Worm (Caenorhabditis elegans): ENCODE data around the gene C02B8.7.

Gene C02B8.7

DNA sequence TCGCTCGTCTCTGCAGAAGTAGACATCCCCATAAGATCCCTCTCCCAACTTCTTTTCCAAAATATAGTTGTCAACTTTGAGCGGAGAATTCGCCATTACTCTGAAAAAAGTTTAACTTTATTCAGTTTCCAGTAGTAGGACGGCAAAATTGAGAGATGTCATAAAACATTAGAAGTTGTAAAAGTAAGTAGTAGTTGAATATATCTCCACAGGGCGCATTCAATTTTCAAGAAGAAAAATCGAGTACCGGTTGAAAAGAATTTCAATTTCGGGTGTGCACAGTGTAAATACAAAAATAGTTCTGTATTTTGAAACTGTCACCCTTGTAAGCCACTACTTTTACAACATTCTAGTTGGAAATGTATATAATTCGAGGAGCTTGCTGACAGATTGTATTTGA, 12.9 kb upstream of the C02B8.7 start, which contains the start of gene F22F1.2:
F22F1.2 (minus strand) TSS at position 101 of the 400 bp plus-strand sequence.
- TF ChIP-seq hnd-1 (tag; optimal IDR thresholded peaks at IDR 0.05) (no peak), scrt-1 (GFP tag; IDR thresholded peaks at IDR 0.05) (no peak), ets-7 (tag; optimal IDR thresholded peaks at IDR 0.05) (no peak), hmg-4 (GFP tag; optimal IDR thresholded peaks at IDR 0.05) (no peak), ceh-13 (GFP tag; optimal IDR thresholded peaks at IDR 0.05) (no peak), tbx-37 (GFP tag; conservative IDR thresholded peaks at IDR 0.05) (no peak), pes-1 (GFP tag; IDR thresholded peaks at IDR 0.05) (no peak), F13C5.2 (tag; optimal IDR thresholded peaks at IDR 0.05) (no peak), sea-1 (GFP tag; conservative IDR thresholded peaks at IDR 0.05) (no peak), tbx-11 (GFP tag; IDR thresholded peaks at IDR 0.05) (no peak), flt-1 (GFP tag; IDR thresholded peaks at IDR 0.05) (no peak), aly-1 (tag; optimal IDR thresholded peaks at IDR 0.05) (no peak), B0310.2 (tag; optimal IDR thresholded peaks at IDR 0.05) (no peak), hmbx-1 (tag; optimal IDR thresholded peaks at IDR 0.05) (no peak), ama-1 (optimal IDR thresholded peaks at IDR 0.05) (no peak), tra-4 (tag; optimal IDR thresholded peaks at IDR 0.05) (no peak), ceh-36 (tag; optimal IDR thresholded peaks at IDR 0.05) (no peak)

DNA sequence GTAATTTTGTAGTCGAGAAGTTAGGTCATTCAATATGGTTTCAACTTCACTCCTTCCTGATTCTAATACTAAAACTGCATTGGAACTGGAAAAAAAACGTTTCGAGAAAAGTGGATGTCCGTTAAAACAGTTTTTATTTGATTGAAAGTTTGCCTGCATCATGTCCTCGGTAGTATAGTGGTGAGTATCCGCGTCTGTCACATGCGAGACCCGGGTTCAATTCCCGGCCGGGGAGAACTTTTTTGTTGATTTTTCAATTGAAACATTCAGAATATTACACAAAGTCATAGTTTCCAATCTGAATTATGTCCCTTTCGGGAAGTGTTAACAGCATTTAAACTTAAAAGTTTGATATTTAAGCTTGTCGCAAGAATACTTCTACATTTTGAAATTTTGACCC, 11.3 kb upstream of the C02B8.7 start:
- TF ChIP-seq hmg-4 (GFP tag; optimal IDR thresholded peaks at IDR 0.05) (no peak), tbx-37 (GFP tag; conservative IDR thresholded peaks at IDR 0.05) (no peak), ets-7 (tag; optimal IDR thresholded peaks at IDR 0.05) (no peak), ceh-13 (GFP tag; optimal IDR thresholded peaks at IDR 0.05) (no peak), F13C5.2 (tag; optimal IDR thresholded peaks at IDR 0.05) (no peak)

- TF ChIP-seq ama-1 (optimal IDR thresholded peaks at IDR 0.05) (no peak), aly-1 (tag; optimal IDR thresholded peaks at IDR 0.05) (no peak), hmg-4 (GFP tag; optimal IDR thresholded peaks at IDR 0.05) (no peak), pes-1 (GFP tag; IDR thresholded peaks at IDR 0.05) (no peak), ets-7 (tag; optimal IDR thresholded peaks at IDR 0.05) (no peak), hmbx-1 (tag; optimal IDR thresholded peaks at IDR 0.05) (no peak), tra-4 (tag; optimal IDR thresholded peaks at IDR 0.05) (no peak)
Measured at ce11 chrX:8147398-8147797, 9.7 kb upstream of the C02B8.7 start, which contains the start of gene C02B8.1. TSS of gene C02B8.1 (plus strand) at chrX:8147698.

DNA sequence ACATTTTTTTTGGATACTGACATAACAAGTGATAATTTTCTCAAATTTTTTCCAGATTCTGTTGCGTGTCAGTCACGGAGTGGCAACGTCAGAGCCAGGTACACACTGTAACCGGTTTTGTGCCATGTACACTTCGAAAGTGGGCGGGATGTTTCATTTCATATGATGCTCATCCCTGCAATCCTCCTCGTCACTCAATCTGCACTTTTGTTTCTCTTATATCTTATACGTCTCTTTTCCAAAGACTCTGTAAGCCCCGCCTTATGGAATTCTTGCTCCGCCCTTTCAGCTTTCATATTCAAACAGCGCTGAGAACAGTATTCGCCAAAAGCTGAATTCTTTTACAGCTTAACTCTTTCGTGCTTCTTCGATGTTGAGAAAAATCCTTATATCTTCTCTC, 1.5 kb upstream of the C02B8.7 start, which contains the start of gene C02B8.3:
C02B8.3 (plus strand) TSS at position 301 of the 400 bp plus-strand sequence.
- TF ChIP-seq hnd-1 (tag; optimal IDR thresholded peaks at IDR 0.05), result no peak
- no peak for TF ChIP-seq ceh-13 (GFP tag; optimal IDR thresholded peaks at IDR 0.05)
- TF ChIP-seq scrt-1 (GFP tag; IDR thresholded peaks at IDR 0.05), result no peak
- no peak for TF ChIP-seq ceh-36 (tag; optimal IDR thresholded peaks at IDR 0.05)
- no peak for TF ChIP-seq F13C5.2 (tag; optimal IDR thresholded peaks at IDR 0.05)
- TF ChIP-seq tbx-37 (GFP tag; conservative IDR thresholded peaks at IDR 0.05), result no peak
- no peak for TF ChIP-seq hmbx-1 (tag; optimal IDR thresholded peaks at IDR 0.05)
- no peak for TF ChIP-seq pes-1 (GFP tag; IDR thresholded peaks at IDR 0.05)

- no peak for TF ChIP-seq ceh-36 (tag; optimal IDR thresholded peaks at IDR 0.05)
- TF ChIP-seq scrt-1 (GFP tag; IDR thresholded peaks at IDR 0.05), result no peak
- no peak for TF ChIP-seq aly-1 (tag; optimal IDR thresholded peaks at IDR 0.05)
- TF ChIP-seq pes-1 (GFP tag; IDR thresholded peaks at IDR 0.05), result no peak
- TF ChIP-seq tbx-11 (GFP tag; IDR thresholded peaks at IDR 0.05), result no peak
- TF ChIP-seq hmbx-1 (tag; optimal IDR thresholded peaks at IDR 0.05), result no peak
- no peak for TF ChIP-seq tbx-37 (GFP tag; conservative IDR thresholded peaks at IDR 0.05)
Measured at ce11 chrX:8136276-8136891, 1.3 kb downstream of the C02B8.7 start, which contains the start of gene C02B8.6. TSS of gene C02B8.6 (minus strand) at chrX:8136326.

DNA sequence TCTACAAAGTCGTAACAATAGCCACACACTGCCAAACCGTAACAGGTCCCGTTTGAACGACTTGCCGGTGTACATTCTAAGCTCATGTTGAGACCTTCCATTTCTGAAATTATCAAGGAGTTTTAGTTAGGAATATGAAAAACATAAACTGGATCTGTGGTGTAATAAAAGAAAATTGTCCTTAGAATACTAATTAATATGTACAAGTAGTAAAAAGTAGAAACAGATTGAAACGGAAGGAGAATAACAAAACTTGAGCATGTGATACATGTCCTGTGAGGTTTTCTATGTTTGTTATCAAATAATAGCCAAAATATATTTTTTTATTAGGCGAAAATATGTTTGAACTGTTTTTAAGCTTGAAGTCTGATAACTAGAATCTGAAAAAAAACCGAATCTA, 8.1 kb downstream of the C02B8.7 start, which contains the start of gene frpr-1:
frpr-1 (minus strand) TSS at position 101 of the 400 bp plus-strand sequence.
- TF ChIP-seq aly-1 (tag; optimal IDR thresholded peaks at IDR 0.05), result no peak
- no peak for TF ChIP-seq ceh-36 (tag; optimal IDR thresholded peaks at IDR 0.05)

DNA sequence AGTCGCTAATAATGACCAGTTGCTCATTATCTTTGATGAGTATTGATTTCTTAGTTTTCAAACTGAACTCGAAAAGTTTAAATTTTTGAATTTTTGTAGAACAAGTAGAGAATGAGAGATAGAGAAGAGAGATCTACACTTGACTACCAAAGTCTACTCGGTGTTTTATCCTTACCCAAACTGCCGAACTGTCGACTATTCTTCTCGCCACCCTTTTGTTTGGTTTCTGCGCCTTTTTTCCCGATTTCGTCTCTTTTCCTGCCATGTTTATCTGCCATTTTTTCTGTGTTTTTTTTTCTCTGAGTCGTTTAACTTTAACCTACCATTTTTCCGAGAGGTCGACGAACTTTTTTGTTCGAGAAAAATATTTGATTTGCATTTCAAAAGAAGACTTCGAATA, 14.5 kb downstream of the C02B8.7 start, which contains the start of gene C02B8.12:
C02B8.12 (minus strand) TSS at position 175 of the 400 bp plus-strand sequence.
- TF ChIP-seq ceh-36 (tag; optimal IDR thresholded peaks at IDR 0.05) (no peak), sea-1 (GFP tag; conservative IDR thresholded peaks at IDR 0.05) (no peak)

DNA sequence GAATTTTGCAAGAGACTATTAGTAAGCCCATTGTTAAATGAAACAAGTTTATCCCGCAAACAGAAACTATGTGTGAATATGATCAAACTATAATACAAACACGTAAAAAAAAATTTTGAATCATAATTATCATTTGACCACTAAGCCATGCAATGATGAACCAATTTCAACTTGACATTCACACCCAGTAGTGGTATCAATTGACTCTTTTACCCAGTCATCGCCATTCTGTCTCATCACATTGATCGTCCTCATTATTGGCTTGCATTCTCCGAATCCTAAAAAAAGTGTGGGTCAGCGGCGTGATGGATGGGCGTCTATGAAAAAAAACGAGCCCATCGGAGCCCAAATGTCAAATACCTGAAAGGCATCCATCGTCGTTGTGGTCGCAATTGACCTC, 17.4 kb downstream of the C02B8.7 start:
- TF ChIP-seq flt-1 (GFP tag; IDR thresholded peaks at IDR 0.05) (no peak), F13C5.2 (tag; optimal IDR thresholded peaks at IDR 0.05) (no peak), ama-1 (optimal IDR thresholded peaks at IDR 0.05) (no peak), pes-1 (GFP tag; IDR thresholded peaks at IDR 0.05) (no peak), scrt-1 (GFP tag; IDR thresholded peaks at IDR 0.05) (no peak), tra-4 (tag; optimal IDR thresholded peaks at IDR 0.05) (no peak), tbx-37 (GFP tag; conservative IDR thresholded peaks at IDR 0.05) (no peak), aly-1 (tag; optimal IDR thresholded peaks at IDR 0.05) (no peak), tbx-11 (GFP tag; IDR thresholded peaks at IDR 0.05) (no peak), hmbx-1 (tag; optimal IDR thresholded peaks at IDR 0.05) (no peak), ceh-36 (tag; optimal IDR thresholded peaks at IDR 0.05) (no peak), hnd-1 (tag; optimal IDR thresholded peaks at IDR 0.05) (no peak), ceh-13 (GFP tag; optimal IDR thresholded peaks at IDR 0.05) (no peak), hmg-4 (GFP tag; optimal IDR thresholded peaks at IDR 0.05) (no peak), B0310.2 (tag; optimal IDR thresholded peaks at IDR 0.05) (no peak), sea-1 (GFP tag; conservative IDR thresholded peaks at IDR 0.05) (no peak), ets-7 (tag; optimal IDR thresholded peaks at IDR 0.05) (no peak)

Data from whole organism, early embryonic.